Worm (Caenorhabditis elegans): ENCODE data around the gene npr-33.

DNA sequence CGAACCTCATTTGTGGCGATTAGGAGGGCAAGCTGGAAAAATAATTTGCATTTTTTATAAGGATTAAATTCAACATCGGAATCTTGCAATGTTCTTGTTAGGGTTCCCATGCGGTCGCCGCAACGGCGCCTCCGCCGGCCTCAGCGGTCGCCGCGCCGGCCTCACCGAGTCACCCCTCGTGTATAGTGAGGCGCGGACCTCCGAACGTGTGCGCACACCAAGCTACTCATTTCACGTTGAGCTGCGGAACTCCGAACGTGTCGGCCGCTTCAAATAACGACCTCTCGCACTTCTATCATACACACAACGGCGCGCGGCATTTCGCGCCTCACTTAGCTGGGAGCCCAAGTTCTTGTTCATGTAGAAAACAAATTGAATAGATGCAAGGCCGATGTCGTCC lies 27.4 kb downstream of the npr-33 start:
- TF ChIP-seq nhr-85 (tag) (no peak), ama-1 (optimal IDR thresholded peaks at IDR 0.05) (no peak), grh-1 (GFP tag; IDR thresholded peaks at IDR 0.05) (no peak), unc-130 (tag; optimal IDR thresholded peaks at IDR 0.05) (no peak), lin-13 (GFP tag; optimal IDR thresholded peaks at IDR 0.05) (no peak), nhr-12 (tag; optimal IDR thresholded peaks at IDR 0.05) (no peak)

Measured in whole organism, L1 larva.